Worm (Caenorhabditis elegans) whole organism, L4 larva: ENCODE results near the gene C26F1.3.

Experiments used
- fos-1 ChIP-seq: fragments of 150-350 bp; optimal IDR thresholded peaks from 2 replicates; lab custom pipeline; 2014; ENCODE audit warnings: missing biosample characterization, missing genetic modification characterization
- nhr-11 ChIP-seq: fragments of 150-350 bp; optimal IDR thresholded peaks from 2 replicates; lab custom pipeline; 2014; ENCODE audit warnings: missing biosample characterization, missing genetic modification characterization
- pqm-1 ChIP-seq: sonication (generic microtip); optimal IDR thresholded peaks from 2 replicates; lab custom pipeline; 2017; ENCODE audit warnings: missing biosample characterization, missing genetic modification characterization
- skn-1 ChIP-seq: fragments of 150-350 bp; optimal IDR thresholded peaks from 2 replicates; lab custom pipeline; 2014; ENCODE audit warnings: missing biosample characterization, missing genetic modification characterization

ce11 chrV:7777098-7777497 lies at the start of gene C26F1.3:
- TF ChIP-seq pqm-1, result no peak
- TF ChIP-seq fos-1 (tag; lab: Kevin White, UChicago), result no peak
- TF ChIP-seq skn-1, result no peak
- TF ChIP-seq nhr-11 (tag; lab: Kevin White, UChicago), result no peak
